Worm (Caenorhabditis elegans) whole organism, dauer: ENCODE measurements around the gene C06A8.8.

ENCODE experiments used
- unc-62 ChIP-seq: sonication (generic microtip); optimal IDR thresholded peaks from 2 replicates; lab custom pipeline; 2017; ENCODE audit warnings: missing biosample characterization, missing genetic modification reagents, missing genetic modification characterization

C06A8.8 gene

ce11 chrII:7716112-7716511 is 55.7 kb downstream of the C06A8.8 start:
- no peak for TF ChIP-seq unc-62 (GFP tag; lab: Kevin White, UChicago)
